Worm (Caenorhabditis elegans) whole organism, L2 larva: ENCODE measurements around the gene T12B5.15.
A peak's percentile ranks its signal among the peaks of the same experiment; 100 is the strongest.

Source experiments
- C34F6.9 ChIP-seq: fragments of 150-350 bp; optimal IDR thresholded peaks from 2 replicates; lab custom pipeline; 2014; ENCODE audit warnings: missing biosample characterization, missing genetic modification characterization
- R02D3.7 ChIP-seq: fragments of 150-350 bp; optimal IDR thresholded peaks from 2 replicates; lab custom pipeline; 2014; ENCODE audit warnings: missing biosample characterization, missing genetic modification characterization
- Y55F3AM.14 ChIP-seq: fragments of 200-800 bp; sonication (Bioruptor generic); optimal IDR thresholded peaks from 2 replicates; lab custom pipeline; 2018; ENCODE audit warnings: mild to moderate bottlenecking, missing genetic modification characterization, missing compliant biosample characterization
- alr-1 ChIP-seq: fragments of 150-350 bp; optimal IDR thresholded peaks from 2 replicates; lab custom pipeline; 2014; ENCODE audit warnings: missing biosample characterization, missing genetic modification characterization
- aly-2 ChIP-seq: fragments of 150-350 bp; optimal IDR thresholded peaks from 2 replicates; lab custom pipeline; 2014; ENCODE audit warnings: missing biosample characterization, missing genetic modification characterization
- ama-1 ChIP-seq: fragments of 150-350 bp; optimal IDR thresholded peaks from 2 replicates; lab custom pipeline; 2018; ENCODE audit warnings: inconsistent platforms
- blmp-1 ChIP-seq: sonication (generic microtip); optimal IDR thresholded peaks from 2 replicates; lab custom pipeline; 2017; ENCODE audit warnings: missing genetic modification characterization, mild to moderate bottlenecking, missing compliant biosample characterization, antibody characterized with exemption, moderate library complexity; ENCODE audit not compliant: insufficient read depth
- ceh-82 ChIP-seq: fragments of 150-350 bp; optimal IDR thresholded peaks from 2 replicates; lab custom pipeline; 2014; ENCODE audit warnings: missing biosample characterization, missing genetic modification characterization
- crh-2 ChIP-seq: sonication (generic microtip); optimal IDR thresholded peaks from 2 replicates; lab custom pipeline; 2017; ENCODE audit warnings: missing biosample characterization, missing genetic modification characterization
- dmd-4 ChIP-seq: sonication (generic microtip); optimal IDR thresholded peaks from 2 replicates; lab custom pipeline; 2017; ENCODE audit warnings: missing biosample characterization, missing genetic modification characterization
- egl-27 ChIP-seq: sonication (generic microtip); optimal IDR thresholded peaks from 3 replicates; lab custom pipeline; 2017; ENCODE audit warnings: missing biosample characterization, missing genetic modification reagents, missing genetic modification characterization
- elt-1 ChIP-seq: fragments of 150-350 bp; optimal IDR thresholded peaks from 2 replicates; lab custom pipeline; 2014; ENCODE audit warnings: missing biosample characterization, missing genetic modification characterization
- elt-3 ChIP-seq: sonication (generic microtip); optimal IDR thresholded peaks from 2 replicates; lab custom pipeline; 2017; ENCODE audit warnings: missing biosample characterization, missing genetic modification characterization
- fos-1 ChIP-seq: fragments of 150-350 bp; optimal IDR thresholded peaks from 2 replicates; lab custom pipeline; 2014; ENCODE audit warnings: missing biosample characterization, missing genetic modification characterization
- gmeb-1 ChIP-seq: fragments of 150-350 bp; optimal IDR thresholded peaks from 2 replicates; lab custom pipeline; 2014; ENCODE audit warnings: missing biosample characterization, missing genetic modification characterization
- lin-13 ChIP-seq: fragments of 150-350 bp; optimal IDR thresholded peaks from 2 replicates; lab custom pipeline; 2014; ENCODE audit warnings: missing biosample characterization, missing genetic modification reagents, missing genetic modification characterization
- lin-39 ChIP-seq: fragments of 150-350 bp; optimal IDR thresholded peaks from 2 replicates; lab custom pipeline; 2014; ENCODE audit warnings: missing biosample characterization, missing genetic modification reagents, missing genetic modification characterization
- lsy-2 ChIP-seq, 2 experiments: fragments of 150-350 bp in 1 of 2; sonication (generic microtip) in 1 of 2; optimal IDR thresholded peaks; 2 replicates each; lab custom pipeline; 2014 to 2017; ENCODE audit warnings: missing biosample characterization in 2 of 2, missing genetic modification characterization in 2 of 2
- mab-5 ChIP-seq: fragments of 150-350 bp; optimal IDR thresholded peaks from 2 replicates; lab custom pipeline; 2014; ENCODE audit warnings: missing biosample characterization, missing genetic modification characterization
- mbf-1 ChIP-seq: sonication (generic microtip); optimal IDR thresholded peaks from 2 replicates; lab custom pipeline; 2017; ENCODE audit warnings: missing biosample characterization, missing genetic modification characterization
- mdl-1 ChIP-seq, 2 experiments: fragments of 150-350 bp in 1 of 2; sonication (generic microtip) in 1 of 2; optimal IDR thresholded peaks; 2 replicates each; lab custom pipeline; 2017; ENCODE audit warnings: missing biosample characterization in 2 of 2, missing genetic modification characterization in 2 of 2
- nhr-10 ChIP-seq: sonication (generic microtip); optimal IDR thresholded peaks from 2 replicates; lab custom pipeline; 2017; ENCODE audit warnings: missing biosample characterization, missing genetic modification characterization
- nhr-11 ChIP-seq: fragments of 150-350 bp; optimal IDR thresholded peaks from 2 replicates; lab custom pipeline; 2014; ENCODE audit warnings: missing biosample characterization, missing genetic modification characterization
- nhr-12 ChIP-seq: fragments of 150-350 bp; optimal IDR thresholded peaks from 2 replicates; lab custom pipeline; 2014; ENCODE audit warnings: missing biosample characterization, missing genetic modification characterization
- nhr-129 ChIP-seq: fragments of 150-350 bp; optimal IDR thresholded peaks from 2 replicates; lab custom pipeline; 2014; ENCODE audit warnings: missing biosample characterization, missing genetic modification characterization
- nhr-21 ChIP-seq: fragments of 150-350 bp; optimal IDR thresholded peaks from 2 replicates; lab custom pipeline; 2014; ENCODE audit warnings: missing biosample characterization, missing genetic modification characterization
- nhr-237 ChIP-seq: fragments of 150-350 bp; optimal IDR thresholded peaks from 2 replicates; lab custom pipeline; 2014; ENCODE audit warnings: missing biosample characterization, missing genetic modification characterization
- nhr-25 ChIP-seq: fragments of 150-350 bp; sonication (generic microtip); optimal IDR thresholded peaks from 3 replicates; lab custom pipeline; 2014; ENCODE audit warnings: missing biosample characterization, missing genetic modification characterization
- nhr-6 ChIP-seq: fragments of 150-350 bp; optimal IDR thresholded peaks from 2 replicates; lab custom pipeline; 2014; ENCODE audit warnings: missing biosample characterization, missing genetic modification characterization
- nhr-77 ChIP-seq: fragments of 150-350 bp; optimal IDR thresholded peaks from 2 replicates; lab custom pipeline; 2014; ENCODE audit warnings: missing biosample characterization, missing genetic modification characterization
- peb-1 ChIP-seq: fragments of 150-350 bp; optimal IDR thresholded peaks from 2 replicates; lab custom pipeline; 2014; ENCODE audit warnings: missing biosample characterization, missing genetic modification characterization
- sem-4 ChIP-seq: fragments of 150-350 bp; optimal IDR thresholded peaks from 2 replicates; lab custom pipeline; 2014; ENCODE audit warnings: missing biosample characterization, missing genetic modification reagents, missing genetic modification characterization
- skn-1 ChIP-seq: sonication (generic microtip); optimal IDR thresholded peaks from 2 replicates; lab custom pipeline; 2017; ENCODE audit warnings: missing biosample characterization, missing genetic modification characterization
- sma-3 ChIP-seq: sonication (generic microtip); optimal IDR thresholded peaks from 2 replicates; lab custom pipeline; 2016; ENCODE audit warnings: missing genetic modification reagents, missing genetic modification characterization, missing compliant biosample characterization
- sma-9 ChIP-seq, 2 experiments: fragments of 150-350 bp in 1 of 2; sonication (generic microtip) in 1 of 2; optimal IDR thresholded peaks; 2 replicates each; lab custom pipeline; 2014 to 2016; ENCODE audit warnings: missing genetic modification characterization in 2 of 2, mild to moderate bottlenecking in 1 of 2, missing biosample characterization in 1 of 2, missing compliant biosample characterization in 1 of 2, missing genetic modification reagents in 1 of 2, moderate library complexity in 1 of 2
- unc-39 ChIP-seq: fragments of 150-350 bp; optimal IDR thresholded peaks from 2 replicates; lab custom pipeline; 2014; ENCODE audit warnings: missing biosample characterization, missing genetic modification characterization
- unc-55 ChIP-seq: fragments of 150-350 bp; sonication (generic microtip); optimal IDR thresholded peaks from 3 replicates; lab custom pipeline; 2014; ENCODE audit warnings: missing biosample characterization, missing genetic modification reagents, missing genetic modification characterization
- unc-62 ChIP-seq: fragments of 150-350 bp; optimal IDR thresholded peaks from 2 replicates; lab custom pipeline; 2014; ENCODE audit warnings: missing biosample characterization, missing genetic modification reagents, missing genetic modification characterization
- zag-1 ChIP-seq: fragments of 150-350 bp; optimal IDR thresholded peaks from 2 replicates; lab custom pipeline; 2014; ENCODE audit warnings: missing biosample characterization, missing genetic modification characterization
- ztf-1 ChIP-seq: fragments of 200-800 bp; sonication (Bioruptor generic); conservative IDR thresholded peaks from 2 replicates; pipeline ENCODE4 v1.3.6; 2022; ENCODE audit warnings: missing genetic modification characterization, missing compliant biosample characterization
- ztf-11 ChIP-seq: sonication (generic microtip); optimal IDR thresholded peaks from 2 replicates; lab custom pipeline; 2017; ENCODE audit warnings: missing biosample characterization, missing genetic modification characterization
- ztf-4 ChIP-seq: fragments of 150-350 bp; optimal IDR thresholded peaks from 2 replicates; lab custom pipeline; 2014; ENCODE audit warnings: missing biosample characterization, missing genetic modification characterization

Gene T12B5.15

DNA sequence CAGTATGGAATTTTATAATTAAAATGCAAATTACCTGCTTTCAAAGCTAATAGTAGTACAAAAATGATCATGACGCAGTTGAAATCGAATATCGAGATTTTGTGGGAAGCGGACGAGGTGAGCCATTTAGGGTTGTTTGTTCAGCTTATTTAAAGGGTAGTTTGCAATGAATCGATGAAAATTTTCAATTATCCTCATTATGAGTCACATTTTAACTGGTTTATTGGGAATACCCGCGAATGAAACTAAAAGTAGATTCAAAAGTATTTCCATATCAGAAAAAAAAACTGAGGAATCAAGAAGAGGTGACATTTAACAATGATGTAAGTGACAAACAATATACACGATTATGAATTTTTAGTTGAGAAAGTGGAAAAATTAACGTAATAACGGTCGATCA lies 35.1 kb downstream of the T12B5.15 start, which contains the start of gene F23H11.7:
Gene F23H11.7 (minus strand): TSS at position 101 of the 400 bp plus-strand sequence.
- TF ChIP-seq aly-2 (tag; lab: Kevin White, UChicago) (no peak), crh-2 (no peak), nhr-6 (tag; lab: Kevin White, UChicago) (no peak), mdl-1 (tag; optimal IDR thresholded peaks at IDR 0.05; lab: Kevin White, UChicago) (no peak)
- TF ChIP-seq, all 48 proteins: peak for 0

DNA sequence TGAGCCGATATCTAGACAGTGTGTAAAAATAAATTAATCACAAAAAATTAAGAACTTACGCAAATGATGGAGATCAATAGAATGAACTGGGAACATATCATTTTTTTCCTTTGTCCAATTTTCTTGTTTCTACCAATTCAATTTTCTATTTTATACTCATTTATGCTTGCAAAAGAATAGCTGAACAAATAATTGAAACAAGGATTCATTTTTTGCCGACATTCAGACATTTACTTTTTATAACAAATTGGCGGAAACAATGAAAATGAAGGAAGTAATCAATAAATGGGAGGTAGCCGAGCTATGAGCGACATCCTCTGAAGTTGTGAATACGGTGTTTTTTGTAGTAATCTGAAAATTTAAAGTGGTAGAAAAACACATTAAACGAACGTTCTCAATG lies 37.6 kb downstream of the T12B5.15 start, which contains the start of gene idpp-13:
Gene idpp-13 (minus strand): TSS at position 101 of the 400 bp plus-strand sequence.
- TF ChIP-seq unc-62 (GFP tag; lab: Kevin White, UChicago): no peak
- no peak for TF ChIP-seq nhr-25 (tag; lab: Kevin White, UChicago)
- TF ChIP-seq nhr-129 (tag; lab: Kevin White, UChicago): no peak
- TF ChIP-seq R02D3.7 (tag; lab: Kevin White, UChicago): no peak
- no peak for TF ChIP-seq sma-9 (GFP tag; optimal IDR thresholded peaks at IDR 0.05; lab: Kevin White, UChicago)
- no peak for TF ChIP-seq sma-9 (tag; optimal IDR thresholded peaks at IDR 0.05; lab: Kevin White, UChicago)
- TF ChIP-seq elt-1: no peak
- TF ChIP-seq, all 48 proteins: peak for 0

DNA sequence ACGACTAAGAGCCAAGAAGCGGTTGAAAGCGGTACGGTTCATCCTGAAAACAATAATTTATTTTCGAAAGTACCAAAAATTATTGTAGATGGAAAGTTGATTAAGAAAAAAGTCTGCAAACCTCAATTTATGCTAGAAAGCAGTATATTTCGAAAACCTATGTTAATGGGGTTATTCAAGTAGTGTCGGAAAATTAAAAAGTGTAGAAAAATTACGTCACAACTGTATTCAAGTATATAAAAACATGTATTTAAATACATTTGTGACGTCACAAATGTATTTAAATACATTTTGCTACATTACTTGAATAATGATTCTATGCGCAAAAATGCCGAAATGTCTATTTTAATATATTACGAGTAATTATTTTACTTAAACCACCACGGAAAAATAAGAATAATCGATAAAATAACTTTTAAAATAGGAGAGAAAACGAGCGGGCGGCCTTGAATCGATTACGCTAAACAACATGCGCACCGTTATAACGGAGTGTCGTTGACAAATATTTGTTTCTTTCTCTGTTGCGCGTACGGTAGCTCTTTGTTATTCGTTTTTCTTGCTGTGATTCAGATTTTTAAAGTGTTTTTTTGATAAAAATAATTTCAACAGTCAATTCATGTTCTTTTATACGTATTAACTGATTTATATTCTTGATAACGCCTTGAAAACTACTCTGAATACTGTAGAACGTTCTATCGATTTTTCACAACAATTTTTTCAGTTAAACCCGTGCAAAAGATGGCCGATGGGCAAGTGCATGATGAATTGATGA lies 43.7 kb downstream of the T12B5.15 start, which contains the start of the genes F23H11.5 and bra-2:
Gene F23H11.5 (minus strand): TSS at position 51 of the 772 bp plus-strand sequence.
Gene bra-2 (plus strand): TSS at position 722 of the 772 bp plus-strand sequence.
- TF ChIP-seq peb-1 (tag; lab: Kevin White, UChicago) (no peak), dmd-4 (tag; lab: Kevin White, UChicago) (no peak), blmp-1 (tag; lab: Kevin White, UChicago) (no peak), mbf-1 (tag; lab: Kevin White, UChicago) (no peak), aly-2 (tag; lab: Kevin White, UChicago) (no peak), nhr-10 (tag; lab: Kevin White, UChicago) (no peak), unc-55 (GFP tag; lab: Kevin White, UChicago) (peak; percentile 69), egl-27 (tag; lab: Kevin White, UChicago) (no peak), nhr-25 (tag; lab: Kevin White, UChicago) (no peak), ztf-4 (tag; lab: Kevin White, UChicago) (no peak), unc-62 (GFP tag; lab: Kevin White, UChicago) (no peak), gmeb-1 (tag; lab: Kevin White, UChicago) (no peak), ama-1 (lab: Kevin White, UChicago) (no peak), elt-3 (tag; lab: Kevin White, UChicago) (no peak), fos-1 (tag; lab: Kevin White, UChicago) (no peak), R02D3.7 (tag; lab: Kevin White, UChicago) (no peak), lsy-2 (tag; optimal IDR thresholded peaks at IDR 0.05; lab: Kevin White, UChicago) (peak in 1 of 2 experiments; percentile 70), zag-1 (tag; lab: Kevin White, UChicago) (no peak), sma-9 (GFP tag; optimal IDR thresholded peaks at IDR 0.05; lab: Kevin White, UChicago) (no peak), sma-9 (tag; optimal IDR thresholded peaks at IDR 0.05; lab: Kevin White, UChicago) (no peak), ztf-11 (tag; lab: Kevin White, UChicago) (no peak), nhr-21 (tag; lab: Kevin White, UChicago) (no peak), crh-2 (peak; percentile 23), sem-4 (tag; lab: Kevin White, UChicago) (no peak), nhr-237 (tag; lab: Kevin White, UChicago) (no peak), nhr-129 (tag; lab: Kevin White, UChicago) (peak; percentile 4), mab-5 (tag; lab: Kevin White, UChicago) (no peak), alr-1 (tag; lab: Kevin White, UChicago) (no peak), lin-13 (GFP tag; lab: Kevin White, UChicago) (no peak), Y55F3AM.14 (GFP tag; lab: Kevin White, UChicago) (no peak), nhr-6 (tag; lab: Kevin White, UChicago) (no peak), lin-39 (no peak), unc-39 (tag; lab: Kevin White, UChicago) (no peak), skn-1 (tag; lab: Kevin White, UChicago) (no peak), ztf-1 (no peak), ceh-82 (tag; lab: Kevin White, UChicago) (no peak), nhr-12 (tag; lab: Kevin White, UChicago) (no peak), nhr-11 (tag; lab: Kevin White, UChicago) (no peak), C34F6.9 (tag; lab: Kevin White, UChicago) (peak; percentile 63), sma-3 (GFP tag; lab: Kevin White, UChicago) (no peak), nhr-77 (tag; lab: Kevin White, UChicago) (no peak)
